Fruit fly (Drosophila melanogaster) ovary, adult (tissue): ENCODE results near the gene yellow-c.

Experiments
- CG17801 ChIP-seq: fragments of 200-800 bp; optimal IDR thresholded peaks from 2 replicates; lab custom pipeline; 2019; ENCODE audit warnings: missing biosample characterization, mild to moderate bottlenecking, missing genetic modification characterization, moderate library complexity; ENCODE audit not compliant: partially characterized antibody

The yellow-c gene

dm6 chr2L:15035366-15035765 is at the start of gene yellow-c:
yellow-c (plus strand) TSS chr2L:15035394.
- no peak for TF ChIP-seq CG17801 (GFP tag; lab: Kevin White, UChicago)

dm6 chr2L:14992889-14993288 is 42.3 kb upstream of the yellow-c start:
- no peak for TF ChIP-seq CG17801 (GFP tag; lab: Kevin White, UChicago)

dm6 chr2L:14994834-14995506 is 40.2 kb upstream of the yellow-c start:
- no peak for TF ChIP-seq CG17801 (GFP tag; lab: Kevin White, UChicago)

dm6 chr2L:14995594-14996463 is 39.4 kb upstream of the yellow-c start:
- TF ChIP-seq CG17801 (GFP tag; lab: Kevin White, UChicago) = peak; percentile 26

- TF ChIP-seq CG17801 (GFP tag; lab: Kevin White, UChicago) = no peak
Observed at dm6 chr2L:14997370-14997769, 37.8 kb upstream of the yellow-c start, which contains the start of gene mol. mol (minus strand) TSS chr2L:14997559.

dm6 chr2L:15000360-15000759 is 34.8 kb upstream of the yellow-c start:
- TF ChIP-seq CG17801 (GFP tag; lab: Kevin White, UChicago) = no peak

dm6 chr2L:15001847-15002246 is 33.3 kb upstream of the yellow-c start:
- peak; percentile 50 for TF ChIP-seq CG17801 (GFP tag; lab: Kevin White, UChicago)

dm6 chr2L:15005505-15005904 is 29.7 kb upstream of the yellow-c start, which contains the start of gene DCTN5-p25:
DCTN5-p25 (plus strand) TSS chr2L:15005733.
- TF ChIP-seq CG17801 (GFP tag; lab: Kevin White, UChicago) = no peak

dm6 chr2L:15007331-15007863 is 27.8 kb upstream of the yellow-c start, which contains the start of the genes Ankrd49 and NC2beta:
Ankrd49 (minus strand) TSS chr2L:15007431.
NC2beta (plus strand) TSS chr2L:15007813.
- no peak for TF ChIP-seq CG17801 (GFP tag; lab: Kevin White, UChicago)

- TF ChIP-seq CG17801 (GFP tag; lab: Kevin White, UChicago) = no peak
Observed at dm6 chr2L:15008034-15008433, 27.2 kb upstream of the yellow-c start.

dm6 chr2L:15009703-15010102 is 25.5 kb upstream of the yellow-c start, which contains the start of the genes THG and Rnmt:
THG (minus strand) TSS chr2L:15009724.
Rnmt (plus strand) TSS chr2L:15009939.
- TF ChIP-seq CG17801 (GFP tag; lab: Kevin White, UChicago) = peak; percentile 86

dm6 chr2L:15011779-15012178 is 23.4 kb upstream of the yellow-c start:
- TF ChIP-seq CG17801 (GFP tag; lab: Kevin White, UChicago) = no peak

- TF ChIP-seq CG17801 (GFP tag; lab: Kevin White, UChicago) = no peak
Observed at dm6 chr2L:15013523-15013922, 21.7 kb upstream of the yellow-c start.

dm6 chr2L:15016031-15016430 is 19.2 kb upstream of the yellow-c start, which contains the start of gene GABA-B-R1:
GABA-B-R1 (plus strand) TSS chr2L:15016331.
- TF ChIP-seq CG17801 (GFP tag; lab: Kevin White, UChicago) = no peak

- TF ChIP-seq CG17801 (GFP tag; lab: Kevin White, UChicago) = no peak
Observed at dm6 chr2L:15026582-15026981, 8.6 kb upstream of the yellow-c start, which contains the start of gene CG33310. CG33310 (plus strand) TSS chr2L:15026882.
